Worm (Caenorhabditis elegans): ENCODE measurements around the gene Y59A8B.26.
"Not testable (repeated sequence)": the region's sequence is repeated elsewhere in the genome, so short reads cannot be mapped to it uniquely, and the experiment has no call there.

ce11 chrV:18006930-18007329, 3.7 kb downstream of the Y59A8B.26 start, which contains the start of gene Y59A8B.19:
- not testable (repeated sequence) for TF ChIP-seq med-1 (GFP tag; optimal IDR thresholded peaks at IDR 0.05; ENCODE audit: insufficient read depth); tab-1 (GFP tag; IDR thresholded peaks at IDR 0.05); ztf-29 (GFP tag; IDR thresholded peaks at IDR 0.05); ref-1 (GFP tag; conservative IDR thresholded peaks at IDR 0.05); cog-1 (tag; optimal IDR thresholded peaks at IDR 0.05); T22C8.4 (GFP tag; IDR thresholded peaks at IDR 0.05)

Data from whole organism, midembryonic.